Worm (Caenorhabditis elegans) whole organism, mixed stage, embryonic: ENCODE results near the gene dnj-3.

Source experiments
- M03D4.4 ChIP-seq: sonication (generic microtip); optimal IDR thresholded peaks from 2 replicates; lab custom pipeline; 2017; ENCODE audit warnings: mild to moderate bottlenecking, missing genetic modification characterization, missing compliant biosample characterization
- blmp-1 ChIP-seq: fragments of 150-350 bp; optimal IDR thresholded peaks from 2 replicates; lab custom pipeline; 2014; ENCODE audit warnings: missing biosample characterization, missing genetic modification characterization
- ceh-39 ChIP-seq: fragments of 150-350 bp; optimal IDR thresholded peaks from 2 replicates; lab custom pipeline; 2014; ENCODE audit warnings: missing biosample characterization, missing genetic modification characterization
- ceh-43 ChIP-seq: fragments of 200-800 bp; sonication (Bioruptor generic); optimal IDR thresholded peaks from 2 replicates; lab custom pipeline; 2018; ENCODE audit warnings: mild to moderate bottlenecking, missing genetic modification characterization, moderate library complexity, missing compliant biosample characterization
- ceh-83 ChIP-seq: fragments of 200-800 bp; sonication (Bioruptor generic); optimal IDR thresholded peaks from 2 replicates; lab custom pipeline; 2018; ENCODE audit warnings: mild to moderate bottlenecking, missing genetic modification characterization, missing compliant biosample characterization
- ces-1 ChIP-seq: fragments of 150-350 bp; optimal IDR thresholded peaks from 2 replicates; lab custom pipeline; 2014; ENCODE audit warnings: missing biosample characterization, missing genetic modification reagents, missing genetic modification characterization
- drap-1 ChIP-seq: fragments of 200-800 bp; sonication (Bioruptor generic); optimal IDR thresholded peaks from 3 replicates; lab custom pipeline; 2018; ENCODE audit warnings: mild to moderate bottlenecking, missing genetic modification characterization, missing compliant biosample characterization
- elt-1 ChIP-seq: sonication (generic microtip); optimal IDR thresholded peaks from 2 replicates; lab custom pipeline; 2017; ENCODE audit warnings: missing genetic modification characterization, mild to moderate bottlenecking, missing compliant biosample characterization, antibody characterized with exemption, moderate library complexity, borderline replicate concordance; ENCODE audit not compliant: insufficient read depth
- elt-3 ChIP-seq: fragments of 150-350 bp; optimal IDR thresholded peaks from 2 replicates; lab custom pipeline; 2014; ENCODE audit warnings: missing biosample characterization, missing genetic modification characterization
- flh-1 ChIP-seq: fragments of 200-800 bp; sonication (Bioruptor generic); optimal IDR thresholded peaks from 2 replicates; lab custom pipeline; 2018; ENCODE audit warnings: mild to moderate bottlenecking, missing genetic modification characterization, moderate library complexity, missing compliant biosample characterization
- ham-2 ChIP-seq: fragments of 200-800 bp; sonication (Bioruptor generic); optimal IDR thresholded peaks from 2 replicates; lab custom pipeline; 2018; ENCODE audit warnings: mild to moderate bottlenecking, missing genetic modification characterization, missing compliant biosample characterization
- hlh-1 ChIP-seq: fragments of 150-350 bp; optimal IDR thresholded peaks from 2 replicates; lab custom pipeline; 2014; ENCODE audit warnings: missing biosample characterization, missing genetic modification reagents, missing genetic modification characterization
- lin-13 ChIP-seq: fragments of 150-350 bp; optimal IDR thresholded peaks from 2 replicates; lab custom pipeline; 2014; ENCODE audit warnings: missing biosample characterization, missing genetic modification characterization
- lin-32 ChIP-seq: fragments of 200-800 bp; sonication (Bioruptor generic); optimal IDR thresholded peaks from 2 replicates; lab custom pipeline; 2018; ENCODE audit warnings: mild to moderate bottlenecking, missing genetic modification characterization, missing compliant biosample characterization
- lsy-2 ChIP-seq: fragments of 150-350 bp; optimal IDR thresholded peaks from 2 replicates; lab custom pipeline; 2014; ENCODE audit warnings: missing biosample characterization, missing genetic modification characterization
- mab-5 ChIP-seq: fragments of 150-350 bp; optimal IDR thresholded peaks from 2 replicates; lab custom pipeline; 2014; ENCODE audit warnings: missing biosample characterization, missing genetic modification characterization
- mep-1 ChIP-seq: fragments of 150-350 bp; optimal IDR thresholded peaks from 2 replicates; lab custom pipeline; 2017; ENCODE audit warnings: missing biosample characterization, missing genetic modification reagents, missing genetic modification characterization, inconsistent platforms
- mls-2 ChIP-seq: sonication (generic microtip); optimal IDR thresholded peaks from 2 replicates; lab custom pipeline; 2016; ENCODE audit warnings: mild to moderate bottlenecking, missing genetic modification characterization, moderate library complexity, missing compliant biosample characterization
- nhr-12 ChIP-seq: fragments of 150-350 bp; optimal IDR thresholded peaks from 2 replicates; lab custom pipeline; 2014; ENCODE audit warnings: missing biosample characterization, missing genetic modification characterization
- nhr-237 ChIP-seq: fragments of 150-350 bp; optimal IDR thresholded peaks from 2 replicates; lab custom pipeline; 2014; ENCODE audit warnings: missing biosample characterization, missing genetic modification characterization
- nhr-28 ChIP-seq: fragments of 150-350 bp; optimal IDR thresholded peaks from 2 replicates; lab custom pipeline; 2014; ENCODE audit warnings: missing biosample characterization, missing genetic modification characterization
- nhr-76 ChIP-seq: sonication (generic microtip); optimal IDR thresholded peaks from 2 replicates; lab custom pipeline; 2017; ENCODE audit warnings: missing biosample characterization, missing genetic modification characterization
- pha-4 ChIP-seq: fragments of 150-350 bp; optimal IDR thresholded peaks from 2 replicates; lab custom pipeline; 2018; ENCODE audit warnings: missing biosample characterization, missing genetic modification reagents, missing genetic modification characterization
- sem-2 ChIP-seq: fragments of 200-800 bp; sonication (Bioruptor generic); optimal IDR thresholded peaks from 2 replicates; lab custom pipeline; 2018; ENCODE audit warnings: mild to moderate bottlenecking, missing genetic modification characterization, missing compliant biosample characterization
- snpc-4 ChIP-seq: fragments of 150-350 bp; optimal IDR thresholded peaks from 2 replicates; lab custom pipeline; 2014; ENCODE audit warnings: missing biosample characterization, missing genetic modification characterization
- tbx-8 ChIP-seq: fragments of 200-800 bp; sonication (Bioruptor generic); optimal IDR thresholded peaks from 2 replicates; lab custom pipeline; 2018; ENCODE audit warnings: mild to moderate bottlenecking, missing genetic modification characterization, moderate library complexity, missing compliant biosample characterization
- unc-120 ChIP-seq: sonication (generic microtip); optimal IDR thresholded peaks from 2 replicates; lab custom pipeline; 2017; ENCODE audit warnings: missing genetic modification characterization, missing compliant biosample characterization; ENCODE audit not compliant: poor library complexity, severe bottlenecking
- unc-39 ChIP-seq: fragments of 150-350 bp; optimal IDR thresholded peaks from 2 replicates; lab custom pipeline; 2014; ENCODE audit warnings: missing biosample characterization, missing genetic modification characterization
- unc-62 ChIP-seq: fragments of 150-350 bp; optimal IDR thresholded peaks from 2 replicates; lab custom pipeline; 2014; ENCODE audit warnings: missing biosample characterization, missing genetic modification reagents, missing genetic modification characterization
- zip-8 ChIP-seq: fragments of 150-350 bp; optimal IDR thresholded peaks from 2 replicates; lab custom pipeline; 2014; ENCODE audit warnings: missing biosample characterization, missing genetic modification characterization
- ztf-11 ChIP-seq: fragments of 150-350 bp; optimal IDR thresholded peaks from 2 replicates; lab custom pipeline; 2014; ENCODE audit warnings: missing biosample characterization, missing genetic modification characterization

dnj-3 gene

ce11 chrV:15068378-15068777, at the start of gene dnj-3:
dnj-3 (plus strand) TSS chrV:15068678.
- TF ChIP-seq unc-39 (tag; lab: Kevin White, UChicago) (no peak), tbx-8 (GFP tag; lab: Kevin White, UChicago) (no peak), blmp-1 (no peak), ztf-11 (tag; lab: Kevin White, UChicago) (no peak), elt-3 (tag; lab: Kevin White, UChicago) (no peak), nhr-28 (tag; lab: Kevin White, UChicago) (no peak), nhr-76 (tag; lab: Kevin White, UChicago) (no peak), ces-1 (GFP tag; lab: Kevin White, UChicago) (no peak), hlh-1 (tag; lab: Kevin White, UChicago) (no peak), nhr-12 (tag; lab: Kevin White, UChicago) (no peak), ham-2 (GFP tag; lab: Kevin White, UChicago) (no peak), lsy-2 (tag; lab: Kevin White, UChicago) (no peak), flh-1 (GFP tag; lab: Kevin White, UChicago) (no peak), nhr-237 (tag; lab: Kevin White, UChicago) (no peak), mep-1 (no peak), elt-1 (tag; lab: Kevin White, UChicago) (no peak), lin-32 (GFP tag; lab: Kevin White, UChicago) (no peak), lin-13 (tag; lab: Kevin White, UChicago) (no peak), snpc-4 (tag; lab: Kevin White, UChicago) (no peak), ceh-83 (GFP tag; lab: Kevin White, UChicago) (no peak)

ce11 chrV:15020229-15020628, 48.2 kb upstream of the dnj-3 start, which contains the start of gene F14H8.2:
F14H8.2 (minus strand) TSS chrV:15020329.
- TF ChIP-seq ham-2 (GFP tag; lab: Kevin White, UChicago) (no peak), zip-8 (tag; lab: Kevin White, UChicago) (no peak), drap-1 (GFP tag; lab: Kevin White, UChicago) (no peak), lin-13 (tag; lab: Kevin White, UChicago) (no peak), nhr-76 (tag; lab: Kevin White, UChicago) (no peak), mab-5 (tag; lab: Kevin White, UChicago) (no peak), sem-2 (GFP tag; lab: Kevin White, UChicago) (no peak), ceh-83 (GFP tag; lab: Kevin White, UChicago) (no peak), unc-39 (tag; lab: Kevin White, UChicago) (no peak)
- TF ChIP-seq, all 35 proteins: peak for 0

ce11 chrV:15020732-15021131, 47.7 kb upstream of the dnj-3 start, which contains the start of gene F14H8.5:
F14H8.5 (plus strand) TSS chrV:15021032.
- no peak for TF ChIP-seq ceh-39 (tag; lab: Kevin White, UChicago)
- TF ChIP-seq unc-39 (tag; lab: Kevin White, UChicago): no peak
- TF ChIP-seq elt-3 (tag; lab: Kevin White, UChicago): no peak
- TF ChIP-seq mab-5 (tag; lab: Kevin White, UChicago): no peak
- no peak for TF ChIP-seq sem-2 (GFP tag; lab: Kevin White, UChicago)
- TF ChIP-seq pha-4 (tag; lab: Kevin White, UChicago): no peak
- no peak for TF ChIP-seq tbx-8 (GFP tag; lab: Kevin White, UChicago)
- no peak for TF ChIP-seq nhr-237 (tag; lab: Kevin White, UChicago)
- no peak for TF ChIP-seq mls-2
- TF ChIP-seq ham-2 (GFP tag; lab: Kevin White, UChicago): no peak
- no peak for TF ChIP-seq hlh-1 (tag; lab: Kevin White, UChicago)
- no peak for TF ChIP-seq ceh-43 (GFP tag; lab: Kevin White, UChicago)
- TF ChIP-seq unc-62 (GFP tag; lab: Kevin White, UChicago): no peak
- TF ChIP-seq drap-1 (GFP tag; lab: Kevin White, UChicago): no peak
- TF ChIP-seq blmp-1: no peak
- no peak for TF ChIP-seq ces-1 (GFP tag; lab: Kevin White, UChicago)
- TF ChIP-seq zip-8 (tag; lab: Kevin White, UChicago): no peak
- TF ChIP-seq M03D4.4 (tag; lab: Kevin White, UChicago): no peak

- TF ChIP-seq mep-1 (no peak), ceh-83 (GFP tag; lab: Kevin White, UChicago) (no peak), nhr-12 (tag; lab: Kevin White, UChicago) (no peak), hlh-1 (tag; lab: Kevin White, UChicago) (no peak), unc-120 (no peak), M03D4.4 (tag; lab: Kevin White, UChicago) (no peak), flh-1 (GFP tag; lab: Kevin White, UChicago) (no peak), ham-2 (GFP tag; lab: Kevin White, UChicago) (no peak), unc-39 (tag; lab: Kevin White, UChicago) (no peak), mab-5 (tag; lab: Kevin White, UChicago) (no peak), zip-8 (tag; lab: Kevin White, UChicago) (no peak), lin-13 (tag; lab: Kevin White, UChicago) (no peak)
- TF ChIP-seq, all 35 proteins: peak for 0
These were observed 44.9 kb upstream of the dnj-3 start, which contains the start of gene F14H8.4 for ce11 chrV:15023544-15023943. F14H8.4 (plus strand) TSS chrV:15023844.
